Fruit fly (Drosophila melanogaster): ENCODE data around the gene CG4928.

dm6 chrX:16909297-16909696 is 3.7 kb upstream of the CG4928 start:
- no peak for TF ChIP-seq CG7101 (tag; optimal IDR thresholded peaks at IDR 0.05)
- no peak for TF ChIP-seq Crg-1 (GFP tag; optimal IDR thresholded peaks at IDR 0.05)
- no peak for TF ChIP-seq CG7045 (GFP tag; optimal IDR thresholded peaks at IDR 0.05)
- TF ChIP-seq kay (GFP tag; ENCODE audit: borderline replicate concordance), result no peak
- TF ChIP-seq CG5204 (GFP tag; optimal IDR thresholded peaks at IDR 0.05), result no peak
- TF ChIP-seq bab1 (GFP tag; optimal IDR thresholded peaks at IDR 0.05), result no peak
- no peak for TF ChIP-seq cnc (optimal IDR thresholded peaks at IDR 0.05)
- no peak for TF ChIP-seq CG14711 (tag; optimal IDR thresholded peaks at IDR 0.05)
- TF ChIP-seq toe (GFP tag; optimal IDR thresholded peaks at IDR 0.05), result no peak
- TF ChIP-seq pad (GFP tag; optimal IDR thresholded peaks at IDR 0.05), result no peak
- no peak for TF ChIP-seq tj (GFP tag; optimal IDR thresholded peaks at IDR 0.05)

Data from whole organism, adult.